Worm (Caenorhabditis elegans) whole organism, early embryonic: ENCODE measurements around the gene Y54G2A.28.

Experiments
- B0310.2 ChIP-seq: sonication (generic microtip); optimal IDR thresholded peaks from 2 replicates; lab custom pipeline; 2016; ENCODE audit warnings: mild to moderate bottlenecking, missing genetic modification characterization, missing compliant biosample characterization
- aly-1 ChIP-seq: sonication (generic microtip); optimal IDR thresholded peaks from 2 replicates; lab custom pipeline; 2016; ENCODE audit warnings: missing genetic modification characterization, missing compliant biosample characterization
- ama-1 ChIP-seq: fragments of 150-350 bp; optimal IDR thresholded peaks from 2 replicates; lab custom pipeline; 2014
- ets-7 ChIP-seq: sonication (generic microtip); optimal IDR thresholded peaks from 2 replicates; lab custom pipeline; 2016; ENCODE audit warnings: missing genotype, missing genetic modification characterization, missing compliant biosample characterization
- flt-1 ChIP-seq: fragments of 200-800 bp; sonication (Bioruptor generic); IDR thresholded peaks from 2 replicates; pipeline ENCODE4 v1.3.6; 2022; ENCODE audit warnings: missing genetic modification characterization, missing compliant biosample characterization
- hmg-4 ChIP-seq: fragments of 200-800 bp; sonication (Bioruptor generic); optimal IDR thresholded peaks from 2 replicates; lab custom pipeline; 2018; ENCODE audit warnings: mild to moderate bottlenecking, missing genetic modification characterization, missing compliant biosample characterization
- hnd-1 ChIP-seq: sonication (generic microtip); optimal IDR thresholded peaks from 2 replicates; lab custom pipeline; 2016; ENCODE audit warnings: missing genetic modification characterization, missing compliant biosample characterization
- scrt-1 ChIP-seq: fragments of 200-800 bp; sonication (Bioruptor generic); IDR thresholded peaks from 2 replicates; pipeline ENCODE4 v1.3.6; 2022; ENCODE audit warnings: missing genetic modification characterization, missing compliant biosample characterization
- sea-1 ChIP-seq: fragments of 200-800 bp; sonication (Bioruptor generic); conservative IDR thresholded peaks from 2 replicates; pipeline ENCODE4 v1.3.6; 2022; ENCODE audit warnings: missing genetic modification characterization, missing compliant biosample characterization
- tbx-11 ChIP-seq: fragments of 200-800 bp; sonication (Bioruptor generic); IDR thresholded peaks from 2 replicates; pipeline ENCODE4 v1.3.6; 2022; ENCODE audit warnings: missing genetic modification characterization, missing compliant biosample characterization
- tbx-37 ChIP-seq: fragments of 200-800 bp; sonication (Bioruptor generic); conservative IDR thresholded peaks from 2 replicates; pipeline ENCODE4 v1.3.6; 2022; ENCODE audit warnings: missing genetic modification reagents, missing genetic modification characterization, missing compliant biosample characterization

DNA sequence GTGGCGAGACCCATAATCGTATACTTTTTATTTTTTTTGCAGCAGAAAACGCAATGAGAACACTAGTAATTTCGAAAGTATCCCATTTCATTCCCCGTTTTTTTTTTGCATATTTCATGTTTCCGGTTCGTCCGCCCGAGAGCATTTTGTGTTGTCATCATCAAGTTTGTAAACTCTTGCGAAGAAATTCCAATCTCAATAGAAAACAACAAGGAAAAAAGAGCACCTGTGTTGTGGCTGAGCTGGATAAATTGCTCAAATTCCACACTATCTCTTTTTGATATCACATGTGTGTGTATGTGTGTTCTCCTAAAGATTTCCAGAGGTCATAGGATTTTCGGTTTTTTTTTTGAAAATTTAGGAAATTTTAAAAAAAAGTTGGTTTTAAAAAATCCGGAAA is 19.8 kb upstream of the Y54G2A.28 start:
- TF ChIP-seq ama-1 (lab: Kevin White, UChicago), result no peak
- no peak for TF ChIP-seq tbx-11 (GFP tag; lab: Robert Waterston, UW)
- TF ChIP-seq hnd-1 (tag; lab: Kevin White, UChicago), result no peak
- TF ChIP-seq sea-1 (GFP tag; lab: Robert Waterston, UW), result no peak
- no peak for TF ChIP-seq B0310.2 (tag; lab: Kevin White, UChicago)
- TF ChIP-seq aly-1 (tag; lab: Kevin White, UChicago), result no peak
- TF ChIP-seq scrt-1 (GFP tag; lab: Robert Waterston, UW), result no peak
- TF ChIP-seq tbx-37 (GFP tag; lab: Robert Waterston, UW), result no peak
- TF ChIP-seq hmg-4, result no peak
- TF ChIP-seq flt-1 (GFP tag; lab: Robert Waterston, UW), result no peak
- TF ChIP-seq ets-7 (tag; lab: Kevin White, UChicago), result no peak
